Fruit fly (Drosophila melanogaster): Measurements from ENCODE around the gene CG9588.
A peak's percentile ranks its signal among the peaks of the same experiment; 100 is the strongest.

Gene CG9588

dm6 chr3R:13705292-13705885 lies 28.9 kb upstream of the CG9588 start, which contains the start of gene Adgf-D (continued):
- peak; percentile 26; the same call in 1 of the 2 replicates for TF ChIP-seq Rfx (GFP tag; IDR thresholded peaks at IDR 0.05)
- TF ChIP-seq CG34376 (GFP tag; optimal IDR thresholded peaks at IDR 0.05), result peak; percentile 65
- TF ChIP-seq dysf (GFP tag; IDR thresholded peaks at IDR 0.05), result 0 out of 3 replicates have a peak, but pooled peaks have one; percentile 21
- 0 out of 2 replicates have a peak, but pooled peaks have one; percentile 17 for TF ChIP-seq NFAT (GFP tag; IDR thresholded peaks at IDR 0.05)
- peak; percentile 90 for TF ChIP-seq CG10274 (GFP tag; optimal IDR thresholded peaks at IDR 0.05)
- TF ChIP-seq pnt (GFP tag; optimal IDR thresholded peaks at IDR 0.05), result no peak
- TF ChIP-seq tin (GFP tag; optimal IDR thresholded peaks at IDR 0.05), result no peak

dm6 chr3R:13700738-13701137 lies 24.3 kb upstream of the CG9588 start, which contains the start of gene f-cup:
f-cup (minus strand) TSS chr3R:13700838.
- no peak for TF ChIP-seq E2f1 (GFP tag; IDR thresholded peaks at IDR 0.05)
- TF ChIP-seq sens (GFP tag), result peak; percentile 33
- no peak for TF ChIP-seq klu (GFP tag; IDR thresholded peaks at IDR 0.05)

dm6 chr3R:13700192-13700591 lies 23.7 kb upstream of the CG9588 start, which contains the start of gene ninaB:
ninaB (plus strand) TSS chr3R:13700565.
- peak; percentile 68 for TF ChIP-seq Med (GFP tag)
- no peak for TF ChIP-seq ftz-f1 (GFP tag; optimal IDR thresholded peaks at IDR 0.05)

- TF ChIP-seq Myb (GFP tag; optimal IDR thresholded peaks at IDR 0.05) (peak; percentile 91), CG1529 (GFP tag; optimal IDR thresholded peaks at IDR 0.05) (no peak), pzg (GFP tag; optimal IDR thresholded peaks at IDR 0.05) (peak; percentile 34), stwl (tag; optimal IDR thresholded peaks at IDR 0.05) (peak; percentile 37), CG12155 (GFP tag; optimal IDR thresholded peaks at IDR 0.05) (no peak), Chrac-16 (GFP tag; optimal IDR thresholded peaks at IDR 0.05) (no peak), gfzf (GFP tag; optimal IDR thresholded peaks at IDR 0.05) (peak; percentile 30), CG2116 (GFP tag; optimal IDR thresholded peaks at IDR 0.05) (peak; percentile 80), hbn (GFP tag; IDR thresholded peaks at IDR 0.05; ENCODE audit: partially characterized antibody) (0 out of 2 replicates have a peak, but pooled peaks have one; percentile 28), CG10462 (GFP tag; optimal IDR thresholded peaks at IDR 0.05) (peak; percentile 83), Neu2 (GFP tag; optimal IDR thresholded peaks at IDR 0.05; ENCODE audit: borderline replicate concordance) (no peak), CG10267 (tag; optimal IDR thresholded peaks at IDR 0.05) (peak; percentile 93), MBD-R2 (GFP tag; IDR thresholded peaks at IDR 0.05) (peak; percentile 86), Dek (tag; optimal IDR thresholded peaks at IDR 0.05) (no peak), Dll (GFP tag; IDR thresholded peaks at IDR 0.05; ENCODE audit: partially characterized antibody) (0 out of 4 replicates have a peak, but pooled peaks have one; percentile 46), bigmax (GFP tag; optimal IDR thresholded peaks at IDR 0.05) (no peak), Adf1 (GFP tag; IDR thresholded peaks at IDR 0.05) (no peak), chinmo (GFP tag; IDR thresholded peaks at IDR 0.05; ENCODE audit: partially characterized antibody) (no peak), tx (GFP tag; optimal IDR thresholded peaks at IDR 0.05) (no peak), CG12104 (GFP tag; optimal IDR thresholded peaks at IDR 0.05) (no peak), crp (GFP tag; optimal IDR thresholded peaks at IDR 0.05) (peak; percentile 41 to 92), Dp (GFP tag; optimal IDR thresholded peaks at IDR 0.05) (peak; percentile 31), CG8281 (tag; optimal IDR thresholded peaks at IDR 0.05) (no peak), CG8388 (GFP tag; optimal IDR thresholded peaks at IDR 0.05) (peak; percentile 96), CG13123 (GFP tag; optimal IDR thresholded peaks at IDR 0.05) (no peak), Pdp1 (GFP tag; optimal IDR thresholded peaks at IDR 0.05) (no peak), CG8944 (GFP tag; optimal IDR thresholded peaks at IDR 0.05) (no peak), ATbp (GFP tag; optimal IDR thresholded peaks at IDR 0.05) (no peak), E2f2 (GFP tag; IDR thresholded peaks at IDR 0.05) (peak; percentile 48), CG32772 (GFP tag; IDR thresholded peaks at IDR 0.05) (no peak), Spps (tag; optimal IDR thresholded peaks at IDR 0.05) (no peak), MESR4 (GFP tag; optimal IDR thresholded peaks at IDR 0.05) (peak; percentile 47), sqz (GFP tag; optimal IDR thresholded peaks at IDR 0.05) (no peak)
Observed at dm6 chr3R:13699350-13699749, 22.9 kb upstream of the CG9588 start.
